Worm (Caenorhabditis elegans): ENCODE results near the gene cwp-5.

The cwp-5 gene

DNA sequence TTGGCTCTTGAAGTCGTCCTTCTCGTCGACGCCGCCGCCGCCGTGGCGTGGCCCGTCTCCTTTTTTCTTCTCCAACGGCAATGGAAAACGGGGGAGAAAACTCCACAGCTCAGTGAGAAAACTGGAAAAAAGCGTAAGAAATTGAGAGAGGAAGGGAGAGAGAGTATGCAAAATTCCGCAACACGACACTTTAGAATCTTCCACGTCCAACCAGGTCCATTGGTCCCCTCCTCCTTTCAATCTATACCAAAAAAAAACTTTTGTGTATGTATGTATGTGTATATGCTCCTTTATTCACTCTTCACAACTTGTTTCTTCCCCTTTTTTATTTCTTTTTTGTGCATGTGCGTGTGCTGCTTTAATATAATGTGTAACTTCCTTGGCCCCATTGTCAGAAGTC lies 19.3 kb upstream of the cwp-5 start:
- TF ChIP-seq lsy-2 (tag; optimal IDR thresholded peaks at IDR 0.05) (peak in 1 of 2 experiments; percentile 5), crh-2 (tag; optimal IDR thresholded peaks at IDR 0.05) (no peak), nhr-21 (tag; optimal IDR thresholded peaks at IDR 0.05) (no peak), elt-3 (tag; optimal IDR thresholded peaks at IDR 0.05) (no peak), ceh-82 (tag; optimal IDR thresholded peaks at IDR 0.05) (no peak), gmeb-1 (tag; optimal IDR thresholded peaks at IDR 0.05) (no peak), ZK546.5 (tag; optimal IDR thresholded peaks at IDR 0.05) (no peak), ztf-4 (tag; optimal IDR thresholded peaks at IDR 0.05) (no peak), aly-2 (tag; optimal IDR thresholded peaks at IDR 0.05) (no peak), unc-55 (GFP tag; optimal IDR thresholded peaks at IDR 0.05) (peak; percentile 19), nhr-11 (tag; optimal IDR thresholded peaks at IDR 0.05) (no peak)

- peak; percentile 18 for TF ChIP-seq C34F6.9 (tag; optimal IDR thresholded peaks at IDR 0.05)
- TF ChIP-seq F13H6.1 (tag; optimal IDR thresholded peaks at IDR 0.05) = peak; percentile 12
- peak; percentile 66 for TF ChIP-seq Y55F3AM.14 (GFP tag; optimal IDR thresholded peaks at IDR 0.05)
- TF ChIP-seq nhr-129 (tag; optimal IDR thresholded peaks at IDR 0.05) = peak; percentile 14
- no peak for TF ChIP-seq aly-2 (tag; optimal IDR thresholded peaks at IDR 0.05)
Measured at ce11 chrX:13206911-13207310, 17.1 kb upstream of the cwp-5 start.

DNA sequence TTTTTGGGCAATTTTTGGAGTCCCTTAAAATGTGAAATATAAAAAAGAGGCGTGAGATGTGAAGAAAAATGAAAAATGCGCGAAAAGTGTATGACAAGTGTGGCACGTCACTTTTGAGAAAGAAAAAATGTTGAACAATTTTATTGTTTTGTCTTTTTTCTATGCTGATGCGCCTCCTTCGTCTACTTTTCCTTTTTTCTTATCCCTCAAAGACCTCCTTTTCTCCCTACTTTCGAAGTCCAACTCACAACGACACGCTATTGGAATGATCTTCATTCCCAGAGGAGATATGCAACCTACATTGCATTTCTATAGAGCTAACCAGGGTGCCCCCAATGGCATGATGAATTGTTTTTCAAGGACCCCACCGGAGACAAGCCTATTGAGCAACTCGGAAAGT lies 16.2 kb upstream of the cwp-5 start:
- no peak for TF ChIP-seq unc-39 (tag; optimal IDR thresholded peaks at IDR 0.05)
- TF ChIP-seq zag-1 (tag; optimal IDR thresholded peaks at IDR 0.05) = peak; percentile 30
- peak; percentile 2 for TF ChIP-seq C34F6.9 (tag; optimal IDR thresholded peaks at IDR 0.05)

ce11 chrX:13202312-13202711 lies 12.6 kb upstream of the cwp-5 start:
- no peak for TF ChIP-seq nhr-129 (tag; optimal IDR thresholded peaks at IDR 0.05)
- TF ChIP-seq crh-2 (tag; optimal IDR thresholded peaks at IDR 0.05) = no peak
- no peak for TF ChIP-seq elt-3 (tag; optimal IDR thresholded peaks at IDR 0.05)
- no peak for TF ChIP-seq mbf-1 (tag; optimal IDR thresholded peaks at IDR 0.05)
- TF ChIP-seq elt-1 (tag; optimal IDR thresholded peaks at IDR 0.05) = no peak
- no peak for TF ChIP-seq nhr-21 (tag; optimal IDR thresholded peaks at IDR 0.05)
- no peak for TF ChIP-seq ceh-16 (tag; optimal IDR thresholded peaks at IDR 0.05)
- no peak for TF ChIP-seq egl-27 (tag; optimal IDR thresholded peaks at IDR 0.05)
- no peak for TF ChIP-seq ceh-82 (tag; optimal IDR thresholded peaks at IDR 0.05)
- no peak for TF ChIP-seq C34F6.9 (tag; optimal IDR thresholded peaks at IDR 0.05)
- no peak for TF ChIP-seq mdl-1 (tag; optimal IDR thresholded peaks at IDR 0.05)
- no peak for TF ChIP-seq nhr-237 (tag; optimal IDR thresholded peaks at IDR 0.05)
- no peak for TF ChIP-seq lsy-2 (tag; optimal IDR thresholded peaks at IDR 0.05)

- no peak for TF ChIP-seq unc-55 (GFP tag; optimal IDR thresholded peaks at IDR 0.05)
- no peak for TF ChIP-seq ztf-11 (tag; optimal IDR thresholded peaks at IDR 0.05)
- no peak for TF ChIP-seq lin-13 (GFP tag; optimal IDR thresholded peaks at IDR 0.05)
- TF ChIP-seq alr-1 (tag; optimal IDR thresholded peaks at IDR 0.05) = no peak
- no peak for TF ChIP-seq nhr-11 (tag; optimal IDR thresholded peaks at IDR 0.05)
- TF ChIP-seq sma-9 (GFP tag; optimal IDR thresholded peaks at IDR 0.05) = no peak
- no peak for TF ChIP-seq sma-9 (tag; optimal IDR thresholded peaks at IDR 0.05)
- no peak for TF ChIP-seq sma-3 (GFP tag; optimal IDR thresholded peaks at IDR 0.05)
- no peak for TF ChIP-seq gmeb-1 (tag; optimal IDR thresholded peaks at IDR 0.05)
- TF ChIP-seq F13H6.1 (tag; optimal IDR thresholded peaks at IDR 0.05) = no peak
- no peak for TF ChIP-seq nhr-6 (tag; optimal IDR thresholded peaks at IDR 0.05)
- TF ChIP-seq sem-4 (tag; optimal IDR thresholded peaks at IDR 0.05) = no peak
- TF ChIP-seq nhr-237 (tag; optimal IDR thresholded peaks at IDR 0.05) = no peak
- TF ChIP-seq elt-1 (tag; optimal IDR thresholded peaks at IDR 0.05) = no peak
- no peak for TF ChIP-seq zag-1 (tag; optimal IDR thresholded peaks at IDR 0.05)
Measured at ce11 chrX:13201401-13201800, 11.6 kb upstream of the cwp-5 start, which contains the start of gene unc-9. Gene unc-9 (plus strand): TSS chrX:13201770.

DNA sequence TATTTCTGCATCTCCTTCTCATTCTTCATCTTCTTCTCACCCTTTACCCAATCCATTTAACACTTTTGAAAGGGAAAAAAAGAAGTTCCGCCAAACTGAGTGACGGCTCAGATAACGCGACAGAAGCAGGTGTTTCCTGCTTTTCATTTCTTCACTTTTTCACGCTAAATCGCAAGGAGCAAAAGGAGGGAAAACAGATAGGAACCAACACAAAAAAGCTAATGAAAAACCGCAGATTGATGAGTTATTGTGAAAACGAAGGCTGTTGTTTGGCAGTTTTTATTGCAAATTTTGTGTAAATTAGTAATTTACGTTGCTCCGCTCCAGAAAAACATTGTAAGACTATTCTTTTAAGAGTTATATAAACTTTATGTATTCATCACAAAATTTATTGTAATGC lies 10.6 kb upstream of the cwp-5 start:
- TF ChIP-seq nhr-129 (tag; optimal IDR thresholded peaks at IDR 0.05) (peak; percentile 1), ama-1 (optimal IDR thresholded peaks at IDR 0.05) (no peak), F13H6.1 (tag; optimal IDR thresholded peaks at IDR 0.05) (peak; percentile 8)

ce11 chrX:13198134-13198533 lies 8.4 kb upstream of the cwp-5 start:
- TF ChIP-seq ztf-1 (GFP tag; conservative IDR thresholded peaks at IDR 0.05) (no peak), aly-2 (tag; optimal IDR thresholded peaks at IDR 0.05) (no peak), nhr-77 (tag; optimal IDR thresholded peaks at IDR 0.05) (no peak), ceh-82 (tag; optimal IDR thresholded peaks at IDR 0.05) (no peak), unc-62 (GFP tag; optimal IDR thresholded peaks at IDR 0.05) (no peak), sem-4 (tag; optimal IDR thresholded peaks at IDR 0.05) (no peak), skn-1 (tag; optimal IDR thresholded peaks at IDR 0.05) (no peak), ztf-11 (tag; optimal IDR thresholded peaks at IDR 0.05) (no peak), lsy-2 (tag; optimal IDR thresholded peaks at IDR 0.05) (no peak), nhr-25 (tag; optimal IDR thresholded peaks at IDR 0.05) (no peak), fos-1 (tag; optimal IDR thresholded peaks at IDR 0.05) (no peak), F13H6.1 (tag; optimal IDR thresholded peaks at IDR 0.05) (no peak), gmeb-1 (tag; optimal IDR thresholded peaks at IDR 0.05) (no peak), ceh-16 (tag; optimal IDR thresholded peaks at IDR 0.05) (no peak), lin-11 (tag; optimal IDR thresholded peaks at IDR 0.05) (no peak), nhr-11 (tag; optimal IDR thresholded peaks at IDR 0.05) (no peak), snpc-4 (tag; optimal IDR thresholded peaks at IDR 0.05) (no peak), egl-27 (tag; optimal IDR thresholded peaks at IDR 0.05) (no peak), unc-39 (tag; optimal IDR thresholded peaks at IDR 0.05) (no peak), C34F6.9 (tag; optimal IDR thresholded peaks at IDR 0.05) (no peak)
